Fruit fly (Drosophila melanogaster) whole organism, embryonic: ENCODE results near the gene Srg3.

Experiments
- ATbp ChIP-seq: fragments of 200-800 bp; sonication (Bioruptor generic); optimal IDR thresholded peaks from 2 replicates; lab custom pipeline; 2017; ENCODE audit warnings: missing biosample characterization, mild to moderate bottlenecking, missing genetic modification characterization, missing genetic modification reagents
- Ada2b ChIP-seq: fragments of 200-800 bp; sonication (Bioruptor generic); IDR thresholded peaks from 2 replicates; pipeline ENCODE4 v1.3.6; 2022; ENCODE audit warnings: missing biosample characterization, missing genetic modification characterization
- B-H2 ChIP-seq: fragments of 200-800 bp; sonication (Bioruptor generic); optimal IDR thresholded peaks from 2 replicates; lab custom pipeline; 2018; ENCODE audit warnings: missing biosample characterization, mild to moderate bottlenecking, missing genetic modification characterization
- CG10209 ChIP-seq: fragments of 200-800 bp; sonication (Bioruptor generic); optimal IDR thresholded peaks from 3 replicates; lab custom pipeline; 2017; ENCODE audit warnings: missing biosample characterization, mild to moderate bottlenecking, missing genetic modification characterization, missing genetic modification reagents
- CG10366 ChIP-seq: fragments of 200-800 bp; sonication (Bioruptor generic); IDR thresholded peaks from 2 replicates; pipeline ENCODE4 v1.3.6; 2022; ENCODE audit warnings: missing biosample characterization, missing genetic modification characterization
- CG11247 ChIP-seq: fragments of 200-800 bp; sonication (Bioruptor generic); IDR thresholded peaks from 2 replicates; pipeline ENCODE4 v1.3.6; 2022; ENCODE audit warnings: missing biosample characterization, missing genetic modification characterization
- CG11398 ChIP-seq: fragments of 200-800 bp; sonication (Bioruptor generic); optimal IDR thresholded peaks from 2 replicates; lab custom pipeline; 2016; ENCODE audit warnings: missing biosample characterization, missing genetic modification characterization
- CG12104 ChIP-seq: fragments of 200-800 bp; sonication (Bioruptor generic); optimal IDR thresholded peaks from 3 replicates; lab custom pipeline; 2016; ENCODE audit warnings: missing biosample characterization, missing genetic modification characterization
- CG1233 ChIP-seq: fragments of 200-800 bp; sonication (Bioruptor generic); optimal IDR thresholded peaks from 4 replicates; lab custom pipeline; 2018; ENCODE audit warnings: missing biosample characterization, mild to moderate bottlenecking, missing genetic modification characterization
- CG14441 ChIP-seq: fragments of 200-800 bp; sonication (Bioruptor generic); IDR thresholded peaks from 2 replicates; pipeline ENCODE4 v1.3.6; 2022; ENCODE audit warnings: missing biosample characterization, missing genetic modification characterization
- CG14965 ChIP-seq: fragments of 200-800 bp; sonication (Bioruptor generic); optimal IDR thresholded peaks from 2 replicates; lab custom pipeline; 2016; ENCODE audit warnings: missing biosample characterization, missing genetic modification characterization, borderline replicate concordance
- CG1647 ChIP-seq: fragments of 200-800 bp; sonication (Bioruptor generic); optimal IDR thresholded peaks from 3 replicates; lab custom pipeline; 2016; ENCODE audit warnings: missing biosample characterization, missing genetic modification characterization
- CG16815 ChIP-seq: fragments of 200-800 bp; sonication (Bioruptor generic); optimal IDR thresholded peaks from 3 replicates; lab custom pipeline; 2017; ENCODE audit warnings: missing biosample characterization, mild to moderate bottlenecking, missing genetic modification characterization
- CG2116 ChIP-seq: fragments of 200-800 bp; sonication (Bioruptor generic); optimal IDR thresholded peaks from 3 replicates; lab custom pipeline; 2018; ENCODE audit warnings: missing biosample characterization, mild to moderate bottlenecking, missing genetic modification characterization
- CG30020 ChIP-seq: fragments of 200-800 bp; optimal IDR thresholded peaks from 2 replicates; lab custom pipeline; 2019; ENCODE audit warnings: missing biosample characterization, mild to moderate bottlenecking, missing genetic modification characterization, moderate library complexity
- CG3726 ChIP-seq: fragments of 200-800 bp; sonication (Bioruptor generic); IDR thresholded peaks from 3 replicates; pipeline ENCODE4, ENCODE4 v1.3.6; 2022; ENCODE audit warnings: missing biosample characterization, missing genetic modification characterization
- CG4424 ChIP-seq: fragments of 200-800 bp; sonication (Bioruptor generic); optimal IDR thresholded peaks from 3 replicates; lab custom pipeline; 2016; ENCODE audit warnings: missing biosample characterization, missing genetic modification characterization
- CG7271 ChIP-seq: fragments of 200-800 bp; sonication (Bioruptor generic); optimal IDR thresholded peaks from 2 replicates; lab custom pipeline; 2018; ENCODE audit warnings: missing biosample characterization, mild to moderate bottlenecking, missing genetic modification characterization, moderate library complexity
- CG7556 ChIP-seq: fragments of 200-800 bp; sonication (Bioruptor generic); optimal IDR thresholded peaks from 2 replicates; lab custom pipeline; 2017; ENCODE audit warnings: missing biosample characterization, mild to moderate bottlenecking, missing genetic modification characterization
- CG7786 ChIP-seq: fragments of 200-800 bp; sonication (Bioruptor generic); optimal IDR thresholded peaks from 2 replicates; lab custom pipeline; 2016; ENCODE audit warnings: missing biosample characterization, missing genetic modification characterization
- Drgx ChIP-seq: fragments of 200-800 bp; sonication (Bioruptor generic); IDR thresholded peaks from 2 replicates; pipeline ENCODE4 v1.3.6; 2022; ENCODE audit warnings: missing biosample characterization, missing genetic modification characterization
- ERR ChIP-seq: fragments of 200-800 bp; sonication (Bioruptor generic); optimal IDR thresholded peaks from 2 replicates; lab custom pipeline; 2016; ENCODE audit warnings: missing biosample characterization, missing genetic modification characterization
- Fer2 ChIP-seq: fragments of 200-800 bp; sonication (Bioruptor generic); optimal IDR thresholded peaks from 2 replicates; lab custom pipeline; 2018; ENCODE audit warnings: missing biosample characterization, mild to moderate bottlenecking, missing genetic modification characterization, moderate library complexity
- Hey ChIP-seq: fragments of 200-800 bp; sonication (Bioruptor generic); optimal IDR thresholded peaks from 3 replicates; lab custom pipeline; 2018; ENCODE audit warnings: missing biosample characterization, mild to moderate bottlenecking, missing genetic modification characterization
- Hr78 ChIP-seq, 2 experiments: fragments of 200-800 bp in 1 of 2; fragments of >200 bp in 1 of 2; sonication (Bioruptor generic) in 1 of 2; optimal IDR thresholded peaks; 2 replicates each; lab custom pipeline; 2017 to 2019; ENCODE audit warnings: missing biosample characterization in 2 of 2, missing genetic modification characterization in 2 of 2, mild to moderate bottlenecking in 1 of 2, moderate library complexity in 1 of 2
- Jarid2 ChIP-seq: fragments of 200-800 bp; sonication (Bioruptor generic); optimal IDR thresholded peaks from 3 replicates; lab custom pipeline; 2017; ENCODE audit warnings: mild to moderate bottlenecking, missing biosample characterization, missing genetic modification reagents, missing genetic modification characterization
- Mrtf ChIP-seq: fragments of 200-800 bp; sonication (Bioruptor generic); IDR thresholded peaks from 3 replicates; pipeline ENCODE4 v1.3.6; 2022; ENCODE audit warnings: missing biosample characterization, missing genetic modification characterization
- Neu2 ChIP-seq: fragments of 200-800 bp; sonication (Bioruptor generic); optimal IDR thresholded peaks from 3 replicates; lab custom pipeline; 2016; ENCODE audit warnings: missing biosample characterization, missing genetic modification characterization, borderline replicate concordance
- Oli ChIP-seq: fragments of 200-800 bp; sonication (Bioruptor generic); optimal IDR thresholded peaks from 2 replicates; lab custom pipeline; 2018; ENCODE audit warnings: missing biosample characterization, mild to moderate bottlenecking, missing genetic modification characterization, moderate library complexity
- Opbp ChIP-seq: fragments of 200-800 bp; sonication (Bioruptor generic); IDR thresholded peaks from 3 replicates; pipeline ENCODE4 v1.3.6; 2022; ENCODE audit warnings: missing biosample characterization, missing genetic modification characterization; ENCODE audit not compliant: partially characterized antibody
- Trl ChIP-seq, 3 experiments: fragments of >200 bp in 2 of 3; fragments of 200-800 bp in 1 of 3; sonication (Bioruptor generic) in 1 of 3; optimal IDR thresholded peaks; 2 replicates in 1 of 3; 3 replicates in 2 of 3; lab custom pipeline; 2016 to 2017; ENCODE audit warnings: missing biosample characterization in 1 of 3, missing genetic modification characterization in 1 of 3
- ase ChIP-seq: fragments of 200-800 bp; sonication (Bioruptor generic); IDR thresholded peaks from 3 replicates; pipeline ENCODE4 v1.3.6; 2022; ENCODE audit warnings: missing biosample characterization, missing genetic modification characterization
- bab2 ChIP-seq: fragments of 200-800 bp; sonication (Bioruptor generic); optimal IDR thresholded peaks from 2 replicates; lab custom pipeline; 2016; ENCODE audit warnings: missing biosample characterization, missing genetic modification characterization
- chn ChIP-seq: fragments of 200-800 bp; sonication (Bioruptor generic); optimal IDR thresholded peaks from 2 replicates; lab custom pipeline; 2016; ENCODE audit warnings: missing biosample characterization, missing genetic modification characterization
- crol ChIP-seq: fragments of 200-800 bp; sonication (Bioruptor generic); IDR thresholded peaks from 2 replicates; pipeline ENCODE4 v1.3.6; 2022; ENCODE audit warnings: missing biosample characterization, missing genetic modification characterization
- dm ChIP-seq: fragments of 200-800 bp; sonication (Bioruptor generic); optimal IDR thresholded peaks from 3 replicates; lab custom pipeline; 2016; ENCODE audit warnings: missing biosample characterization, missing genetic modification characterization
- fru ChIP-seq: fragments of >200 bp; optimal IDR thresholded peaks from 2 replicates; lab custom pipeline; 2017
- her ChIP-seq: fragments of 200-800 bp; sonication (Bioruptor generic); optimal IDR thresholded peaks from 2 replicates; lab custom pipeline; 2016; ENCODE audit warnings: missing biosample characterization, missing genetic modification characterization
- hkb ChIP-seq, 2 experiments: fragments of 200-800 bp in 1 of 2; fragments of >200 bp in 1 of 2; sonication (Bioruptor generic) in 1 of 2; IDR thresholded peaks in 1 of 2; optimal IDR thresholded peaks in 1 of 2; 2 replicates each; pipeline versions ENCODE4 v1.3.6 to Lab custom; 2017 to 2022; ENCODE audit warnings: missing biosample characterization in 1 of 2, missing genetic modification characterization in 1 of 2
- klu ChIP-seq: fragments of 200-800 bp; sonication (Bioruptor generic); IDR thresholded peaks from 2 replicates; pipeline ENCODE4 v1.3.6; 2022; ENCODE audit warnings: missing biosample characterization, missing genetic modification characterization
- p53 ChIP-seq: fragments of 200-800 bp; sonication (Bioruptor generic); optimal IDR thresholded peaks from 2 replicates; lab custom pipeline; 2016; ENCODE audit warnings: missing biosample characterization, missing genetic modification characterization
- pho ChIP-seq: fragments of 200-800 bp; sonication (Bioruptor generic); optimal IDR thresholded peaks from 2 replicates; lab custom pipeline; 2016; ENCODE audit warnings: missing biosample characterization, missing genetic modification characterization
- pnt ChIP-seq: fragments of 200-800 bp; sonication (Bioruptor generic); optimal IDR thresholded peaks from 3 replicates; lab custom pipeline; 2016; ENCODE audit warnings: missing biosample characterization, missing genetic modification characterization
- so ChIP-seq: fragments of 200-800 bp; sonication (Bioruptor generic); IDR thresholded peaks from 3 replicates; pipeline ENCODE4 v1.3.6; 2022; ENCODE audit warnings: missing biosample characterization, missing genetic modification characterization
- sug ChIP-seq: fragments of 200-800 bp; optimal IDR thresholded peaks from 2 replicates; lab custom pipeline; 2019; ENCODE audit warnings: missing biosample characterization, mild to moderate bottlenecking, missing genetic modification characterization, moderate library complexity
- tap ChIP-seq: fragments of 200-800 bp; optimal IDR thresholded peaks from 3 replicates; lab custom pipeline; 2019; ENCODE audit warnings: missing biosample characterization, mild to moderate bottlenecking, missing genetic modification characterization, moderate library complexity
- unc-4 ChIP-seq: fragments of 200-800 bp; sonication (Bioruptor generic); IDR thresholded peaks from 2 replicates; pipeline ENCODE4 v1.3.6; 2022; ENCODE audit warnings: missing biosample characterization, missing genetic modification characterization; ENCODE audit not compliant: partially characterized antibody
- vnd ChIP-seq: fragments of 200-800 bp; sonication (Bioruptor generic); IDR thresholded peaks from 3 replicates; pipeline ENCODE4 v1.3.6; 2022; ENCODE audit warnings: missing biosample characterization, missing genetic modification characterization; ENCODE audit not compliant: partially characterized antibody

Gene Srg3

DNA sequence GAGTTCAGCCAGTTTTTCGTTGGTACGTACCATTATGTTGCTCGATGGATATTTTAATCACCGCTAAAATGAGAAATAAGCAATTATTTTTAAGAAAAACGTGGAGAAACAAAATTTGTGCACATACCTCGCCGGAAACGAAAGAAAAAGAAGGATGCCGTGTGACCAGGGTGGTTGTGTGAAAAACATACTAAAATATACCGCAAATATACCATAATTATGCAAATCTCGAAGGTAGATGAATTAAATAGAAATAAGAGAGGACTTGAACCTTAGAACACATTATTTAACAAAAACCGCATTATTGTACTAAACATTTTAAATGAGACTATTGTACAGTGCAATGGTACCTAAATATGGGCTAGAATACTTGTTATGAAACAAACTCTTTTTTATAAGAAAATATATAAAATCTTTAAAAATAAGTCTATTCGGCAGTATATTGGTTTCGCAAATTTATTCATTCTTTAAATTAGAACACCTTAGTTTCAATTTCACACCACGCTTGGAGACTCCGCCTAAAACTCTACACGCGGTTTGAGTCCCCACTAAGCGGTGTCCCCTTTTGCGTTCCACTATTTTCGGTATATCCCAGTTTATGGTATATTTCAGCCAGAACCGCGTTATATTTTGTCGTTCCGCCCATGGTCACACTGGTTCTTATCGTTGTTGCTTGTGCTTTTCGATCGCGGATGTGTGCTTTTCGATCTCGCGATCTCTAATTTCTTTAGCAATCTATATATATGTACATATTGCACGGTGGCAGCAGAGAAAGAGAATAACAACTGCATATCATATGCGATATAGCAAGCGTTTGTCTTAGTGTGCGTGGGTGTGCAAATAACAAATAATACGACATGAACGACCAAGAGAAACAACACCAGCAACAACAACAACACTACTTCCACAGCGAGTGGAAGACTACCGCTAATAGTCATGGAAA is 13.1 kb upstream of the Srg3 start, which contains the start of the genes RpS17 and MTF-1 (continued):
- TF ChIP-seq Oli (tag; lab: Kevin White, UChicago) (peak; percentile 40), pho (GFP tag; lab: Kevin White, UChicago) (no peak), Mrtf (GFP tag; lab: Robert Waterston, UW) (no peak), her (GFP tag; lab: Kevin White, UChicago) (no peak), tap (peak; percentile 26), ase (peak; percentile 51; the same call in 2 of the 3 replicates), CG12104 (GFP tag; lab: Kevin White, UChicago) (peak; percentile 5), CG14441 (GFP tag; lab: Robert Waterston, UW) (peak; percentile 21; the same call in 1 of the 2 replicates), CG7786 (GFP tag; lab: Kevin White, UChicago) (no peak), Trl (optimal IDR thresholded peaks at IDR 0.05; lab: Kevin White, UChicago) (no peak), Trl (GFP tag; optimal IDR thresholded peaks at IDR 0.05; lab: Kevin White, UChicago) (peak; percentile 20), crol (GFP tag; lab: Robert Waterston, UW) (0 out of 2 replicates have a peak, but pooled peaks have one; percentile 15), Fer2 (tag; lab: Kevin White, UChicago) (no peak), unc-4 (no peak), fru (lab: Kevin White, UChicago) (no peak), so (GFP tag; lab: Robert Waterston, UW) (0 out of 3 replicates have a peak, but pooled peaks have one; percentile 29), CG3726 (GFP tag; lab: Robert Waterston, UW) (no peak), CG10366 (peak; percentile 37), CG2116 (peak; percentile 64), hkb (optimal IDR thresholded peaks at IDR 0.05; lab: Kevin White, UChicago) (no peak), hkb (GFP tag; IDR thresholded peaks at IDR 0.05; lab: Robert Waterston, UW) (peak; percentile 50), klu (no peak), dm (GFP tag; lab: Kevin White, UChicago) (peak; percentile 66), B-H2 (GFP tag; lab: Kevin White, UChicago) (peak; percentile 44), CG30020 (peak; percentile 7), Hr78 (GFP tag; optimal IDR thresholded peaks at IDR 0.05; lab: Kevin White, UChicago) (no peak), CG7556 (GFP tag; lab: Kevin White, UChicago) (peak; percentile 22), pnt (no peak), ATbp (GFP tag; lab: Kevin White, UChicago) (peak; percentile 44), CG4424 (GFP tag; lab: Kevin White, UChicago) (peak; percentile 18), Ada2b (GFP tag; lab: Robert Waterston, UW) (no peak), p53 (no peak), CG10209 (GFP tag; lab: Kevin White, UChicago) (peak; percentile 66), CG11398 (peak; percentile 62), vnd (GFP tag; lab: Robert Waterston, UW) (no peak), CG14965 (GFP tag; lab: Kevin White, UChicago) (no peak), sug (peak; percentile 19), Neu2 (GFP tag; lab: Kevin White, UChicago) (no peak), CG11247 (GFP tag; lab: Robert Waterston, UW) (no peak), CG1233 (GFP tag; lab: Kevin White, UChicago) (peak; percentile 31), Hey (no peak), Jarid2 (GFP tag; lab: Kevin White, UChicago) (peak; percentile 70), CG7271 (tag; lab: Kevin White, UChicago) (peak; percentile 60), ERR (GFP tag; lab: Kevin White, UChicago) (no peak), Opbp (GFP tag; lab: Robert Waterston, UW) (no peak), CG1647 (GFP tag; lab: Kevin White, UChicago) (no peak), bab2 (GFP tag; lab: Kevin White, UChicago) (no peak), CG16815 (GFP tag; lab: Kevin White, UChicago) (no peak), chn (GFP tag; lab: Kevin White, UChicago) (no peak), Drgx (GFP tag; lab: Robert Waterston, UW) (no peak)
